Fruit fly (Drosophila melanogaster) whole organism: ENCODE results near the gene CG18754.

ENCODE experiments used
- EcR ChIP-seq, 2 experiments: fragments of >200 bp; optimal IDR thresholded peaks; 2 replicates each; lab custom pipeline; 2017; ENCODE audit warnings: missing biosample characterization in 2 of 2, missing genetic modification characterization in 2 of 2, missing genetic modification reagents in 2 of 2
- psq ChIP-seq: fragments of >200 bp; optimal IDR thresholded peaks from 2 replicates; lab custom pipeline; 2017
- usp ChIP-seq: fragments of >200 bp; optimal IDR thresholded peaks from 2 replicates; lab custom pipeline; 2017; ENCODE audit warnings: missing biosample characterization, missing genetic modification characterization, mixed read lengths

dm6 chr3R:23702461-23702860 is 18.6 kb downstream of the CG18754 start, which contains the start of gene Qsox4:
- no peak for TF ChIP-seq EcR (GFP tag; optimal IDR thresholded peaks at IDR 0.05; lab: Kevin White, UChicago)
- no peak for TF ChIP-seq usp
- no peak for TF ChIP-seq psq
